Worm (Caenorhabditis elegans): ENCODE data around the gene nadk-1.

DNA sequence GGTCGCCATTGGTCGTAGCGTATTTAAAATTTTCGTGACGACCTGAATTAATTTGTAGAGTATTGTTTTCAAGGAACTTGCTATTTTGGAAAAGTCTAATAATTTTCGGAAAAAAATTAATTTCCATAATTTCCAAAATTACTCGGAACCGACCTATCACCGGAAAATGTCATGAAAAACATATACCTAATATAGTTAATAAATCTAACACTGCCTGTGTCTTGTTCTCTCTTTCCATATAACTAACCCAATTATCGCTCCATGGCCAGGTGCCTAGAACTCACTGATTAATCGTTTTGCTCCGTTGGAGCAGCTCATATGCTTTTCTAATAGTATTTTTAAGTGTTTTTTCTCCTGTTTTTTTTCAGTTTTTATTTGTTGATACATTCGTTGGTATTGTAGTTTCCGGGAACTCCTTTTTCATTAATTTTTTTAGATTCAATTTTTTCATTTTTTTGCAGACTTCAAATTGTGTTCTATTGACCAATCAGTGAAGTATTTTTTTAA, 28.1 kb downstream of the nadk-1 start, which contains the start of gene Y77E11A.16:
- TF ChIP-seq nhr-25 (tag; optimal IDR thresholded peaks at IDR 0.05; ENCODE audit: borderline replicate concordance, insufficient read depth) = no peak
- TF ChIP-seq skn-1 (tag; optimal IDR thresholded peaks at IDR 0.05) = no peak
- TF ChIP-seq nhr-42 (GFP tag; IDR thresholded peaks at IDR 0.05) = no peak
- TF ChIP-seq nhr-77 (tag; optimal IDR thresholded peaks at IDR 0.05) = no peak
- TF ChIP-seq F10B5.3 (tag; optimal IDR thresholded peaks at IDR 0.05) = no peak
